Worm (Caenorhabditis elegans): Measurements from ENCODE around the gene cbp-2.

Gene cbp-2

DNA sequence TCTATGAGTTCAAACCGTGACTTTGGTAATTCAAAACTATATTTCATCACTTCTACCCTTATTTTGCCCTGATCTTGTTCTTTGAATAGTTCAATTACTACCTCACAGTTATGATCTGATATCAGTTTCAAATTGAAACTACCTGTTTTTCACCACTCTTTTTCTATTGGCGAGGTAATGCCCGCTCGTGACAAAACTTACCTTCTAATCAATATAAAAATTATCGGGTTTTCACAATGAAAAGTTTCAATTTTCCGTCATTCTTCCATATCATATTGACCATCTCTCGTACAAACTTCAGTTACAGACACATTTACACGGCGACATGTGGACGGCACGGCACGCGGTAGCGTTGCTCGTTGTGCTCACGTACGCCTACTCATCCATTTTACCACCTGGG, 9.1 kb downstream of the cbp-2 start, which contains the start of gene dec-7 (continued):
- TF ChIP-seq ceh-28 (tag; optimal IDR thresholded peaks at IDR 0.05) (no peak), zip-11 (GFP tag; IDR thresholded peaks at IDR 0.05) (no peak), F49E8.2 (tag; optimal IDR thresholded peaks at IDR 0.05; ENCODE audit: borderline replicate concordance) (no peak), dmd-6 (GFP tag; IDR thresholded peaks at IDR 0.05) (peak; percentile 66), saeg-2 (GFP tag; IDR thresholded peaks at IDR 0.05) (no peak), spr-3 (GFP tag; optimal IDR thresholded peaks at IDR 0.05) (no peak), dmd-8 (GFP tag; IDR thresholded peaks at IDR 0.05) (no peak), hlh-11 (tag; optimal IDR thresholded peaks at IDR 0.05) (peak; percentile 67), egl-27 (tag; optimal IDR thresholded peaks at IDR 0.05) (no peak), vab-7 (GFP tag; IDR thresholded peaks at IDR 0.05) (no peak), lin-39 (tag; optimal IDR thresholded peaks at IDR 0.05) (no peak), dve-1 (tag; optimal IDR thresholded peaks at IDR 0.05; ENCODE audit: insufficient read depth) (peak; percentile 61), T26A8.4 (GFP tag; IDR thresholded peaks at IDR 0.05) (no peak), daf-16 (GFP tag; optimal IDR thresholded peaks at IDR 0.05) (no peak), daf-16 (tag; optimal IDR thresholded peaks at IDR 0.05) (peak; percentile 16), nhr-10 (tag; optimal IDR thresholded peaks at IDR 0.05) (no peak), nhr-25 (tag; optimal IDR thresholded peaks at IDR 0.05; ENCODE audit: borderline replicate concordance, insufficient read depth) (no peak), hif-1 (tag; optimal IDR thresholded peaks at IDR 0.05) (peak in 1 of 2 experiments; percentile 9), madf-5 (GFP tag; IDR thresholded peaks at IDR 0.05) (no peak), ZK337.2 (GFP tag; IDR thresholded peaks at IDR 0.05) (no peak), tag-97 (GFP tag; IDR thresholded peaks at IDR 0.05) (no peak), nhr-41 (GFP tag; IDR thresholded peaks at IDR 0.05) (no peak), ztf-11 (tag; optimal IDR thresholded peaks at IDR 0.05) (no peak), ama-1 (optimal IDR thresholded peaks at IDR 0.05) (no peak), unc-130 (GFP tag; optimal IDR thresholded peaks at IDR 0.05) (no peak), daf-19 (GFP tag; conservative IDR thresholded peaks at IDR 0.05) (no peak), Y5F2A.4 (GFP tag; optimal IDR thresholded peaks at IDR 0.05) (no peak), aly-2 (tag; optimal IDR thresholded peaks at IDR 0.05) (no peak), D1046.2 (GFP tag; IDR thresholded peaks at IDR 0.05) (no peak), zfp-2 (tag; optimal IDR thresholded peaks at IDR 0.05) (no peak), nhr-111 (GFP tag; optimal IDR thresholded peaks at IDR 0.05) (no peak), madf-9 (GFP tag; conservative IDR thresholded peaks at IDR 0.05) (no peak), hlh-30 (tag; optimal IDR thresholded peaks at IDR 0.05; ENCODE audit: insufficient read depth) (peak; percentile 40), daf-8 (GFP tag; IDR thresholded peaks at IDR 0.05) (no peak), ceh-82 (tag; optimal IDR thresholded peaks at IDR 0.05) (no peak), jun-1 (tag; optimal IDR thresholded peaks at IDR 0.05) (no peak), nhr-42 (GFP tag; IDR thresholded peaks at IDR 0.05) (no peak), zip-2 (tag; optimal IDR thresholded peaks at IDR 0.05) (no peak), nhr-11 (tag; optimal IDR thresholded peaks at IDR 0.05) (no peak), spr-1 (tag; optimal IDR thresholded peaks at IDR 0.05) (no peak), nhr-77 (tag; optimal IDR thresholded peaks at IDR 0.05) (no peak)

DNA sequence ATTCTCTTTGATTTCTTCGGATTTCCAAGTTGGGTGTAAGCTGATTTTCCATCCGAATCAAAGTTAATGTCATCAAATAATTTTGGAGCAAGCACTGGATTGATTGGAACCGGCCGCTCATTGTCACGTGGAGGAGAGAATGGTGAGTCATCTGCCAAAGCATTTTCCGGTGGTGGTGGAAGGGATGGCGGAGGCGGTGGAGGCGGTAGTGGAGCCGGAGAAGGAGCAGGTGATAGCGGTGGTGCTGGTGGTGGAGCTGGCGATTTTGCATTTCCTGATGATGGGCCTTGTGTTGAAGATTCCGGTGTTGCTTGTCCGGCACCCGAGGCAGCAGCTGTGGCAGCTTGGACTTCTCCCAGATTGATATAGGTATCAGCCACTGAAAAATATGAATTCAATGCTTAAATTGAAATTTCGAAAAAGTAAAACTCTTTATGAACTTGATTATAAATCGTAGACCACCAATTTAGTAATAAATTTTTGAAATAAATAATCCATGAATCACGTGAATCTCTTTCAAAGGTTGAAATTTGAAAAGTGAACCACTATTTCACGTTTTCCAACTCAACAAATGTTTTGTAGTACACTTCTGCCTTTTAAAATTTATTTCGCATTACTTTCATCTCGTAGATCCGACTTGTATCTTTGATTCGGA, 18.2 kb downstream of the cbp-2 start, which contains the start of the genes K03H1.9 and K03H1.12:
K03H1.9 (minus strand) TSS at position 471 of the 655 bp plus-strand sequence.
K03H1.12 (plus strand) TSS at position 605 of the 655 bp plus-strand sequence.
- TF ChIP-seq egl-43 (GFP tag; IDR thresholded peaks at IDR 0.05) (0 out of 2 replicates have a peak, but pooled peaks have one; percentile 50), set-16 (GFP tag; IDR thresholded peaks at IDR 0.05) (peak; percentile 87), nhr-10 (tag; optimal IDR thresholded peaks at IDR 0.05) (no peak)

All from whole organism, L4 larva.